Fruit fly (Drosophila melanogaster) whole organism, embryonic: Measurements from ENCODE around the gene CG8870.

ENCODE experiments used
- Antp ChIP-seq: fragments of 200-800 bp; sonication (Bioruptor generic); optimal IDR thresholded peaks from 3 replicates; lab custom pipeline; 2016; ENCODE audit warnings: missing biosample characterization, missing genetic modification characterization
- CG10147 ChIP-seq: fragments of 200-800 bp; sonication (Bioruptor generic); optimal IDR thresholded peaks from 2 replicates; lab custom pipeline; 2019; ENCODE audit warnings: missing biosample characterization, mild to moderate bottlenecking, missing genetic modification characterization, moderate library complexity
- CG10366 ChIP-seq: fragments of 200-800 bp; sonication (Bioruptor generic); IDR thresholded peaks from 2 replicates; pipeline ENCODE4 v1.3.6; 2022; ENCODE audit warnings: missing biosample characterization, missing genetic modification characterization
- CG11723 ChIP-seq: fragments of 200-800 bp; sonication (Bioruptor generic); optimal IDR thresholded peaks from 2 replicates; lab custom pipeline; 2017; ENCODE audit warnings: missing biosample characterization, mild to moderate bottlenecking, missing genetic modification characterization
- CG12104 ChIP-seq: fragments of 200-800 bp; sonication (Bioruptor generic); optimal IDR thresholded peaks from 3 replicates; lab custom pipeline; 2016; ENCODE audit warnings: missing biosample characterization, missing genetic modification characterization
- CG12155 ChIP-seq: fragments of 200-800 bp; sonication (Bioruptor generic); optimal IDR thresholded peaks from 3 replicates; lab custom pipeline; 2016; ENCODE audit warnings: missing biosample characterization, missing genetic modification characterization
- CG13287 ChIP-seq: fragments of 200-800 bp; sonication (Bioruptor generic); IDR thresholded peaks from 2 replicates; pipeline ENCODE4 v1.3.6; 2022; ENCODE audit warnings: missing biosample characterization, missing genetic modification characterization; ENCODE audit not compliant: partially characterized antibody
- CG13424 ChIP-seq: fragments of 200-800 bp; sonication (Bioruptor generic); optimal IDR thresholded peaks from 2 replicates; lab custom pipeline; 2019; ENCODE audit warnings: missing biosample characterization, mild to moderate bottlenecking, missing genetic modification characterization, moderate library complexity
- CG14014 ChIP-seq: fragments of 200-800 bp; sonication (Bioruptor generic); IDR thresholded peaks from 2 replicates; pipeline ENCODE4 v1.3.6; 2022; ENCODE audit warnings: missing biosample characterization, missing genetic modification characterization
- CG15696 ChIP-seq: fragments of 200-800 bp; sonication (Bioruptor generic); optimal IDR thresholded peaks from 2 replicates; lab custom pipeline; 2019; ENCODE audit warnings: missing biosample characterization, mild to moderate bottlenecking, missing genetic modification characterization, moderate library complexity
- CG17359 ChIP-seq: fragments of 200-800 bp; sonication (Bioruptor generic); optimal IDR thresholded peaks from 3 replicates; lab custom pipeline; 2018; ENCODE audit warnings: missing biosample characterization, mild to moderate bottlenecking, missing genetic modification characterization, moderate library complexity
- CG17612 ChIP-seq: fragments of 200-800 bp; sonication (Bioruptor generic); IDR thresholded peaks from 2 replicates; pipeline ENCODE4 v1.3.6; 2022; ENCODE audit warnings: missing biosample characterization, missing genetic modification characterization
- CG1792 ChIP-seq: fragments of 200-800 bp; sonication (Bioruptor generic); optimal IDR thresholded peaks from 2 replicates; lab custom pipeline; 2016; ENCODE audit warnings: missing biosample characterization, missing genetic modification characterization
- CG2116 ChIP-seq: fragments of 200-800 bp; sonication (Bioruptor generic); optimal IDR thresholded peaks from 3 replicates; lab custom pipeline; 2018; ENCODE audit warnings: missing biosample characterization, mild to moderate bottlenecking, missing genetic modification characterization
- CG2712 ChIP-seq: fragments of 200-800 bp; optimal IDR thresholded peaks from 3 replicates; lab custom pipeline; 2019; ENCODE audit warnings: missing biosample characterization, mild to moderate bottlenecking, missing genetic modification characterization, moderate library complexity
- CG31224 ChIP-seq: fragments of 200-800 bp; sonication (Bioruptor generic); IDR thresholded peaks from 2 replicates; pipeline ENCODE4 v1.3.6; 2022; ENCODE audit warnings: missing biosample characterization, missing genetic modification characterization
- CG4404 ChIP-seq: fragments of 200-800 bp; sonication (Bioruptor generic); IDR thresholded peaks from 2 replicates; pipeline ENCODE4 v1.3.6; 2022; ENCODE audit warnings: missing biosample characterization, missing genetic modification characterization
- CG4424 ChIP-seq: fragments of 200-800 bp; sonication (Bioruptor generic); optimal IDR thresholded peaks from 3 replicates; lab custom pipeline; 2016; ENCODE audit warnings: missing biosample characterization, missing genetic modification characterization
- CG5180 ChIP-seq: fragments of 200-800 bp; sonication (Bioruptor generic); optimal IDR thresholded peaks from 3 replicates; lab custom pipeline; 2017; ENCODE audit warnings: missing biosample characterization, missing genetic modification characterization, mild to moderate bottlenecking, moderate library complexity, missing genetic modification reagents
- CG6791 ChIP-seq: fragments of 200-800 bp; sonication (Bioruptor generic); IDR thresholded peaks from 3 replicates; pipeline ENCODE4 v1.3.6; 2022; ENCODE audit warnings: missing biosample characterization, missing genetic modification characterization; ENCODE audit not compliant: partially characterized antibody
- CG8359 ChIP-seq: fragments of 200-800 bp; sonication (Bioruptor generic); optimal IDR thresholded peaks from 2 replicates; lab custom pipeline; 2017; ENCODE audit warnings: missing biosample characterization, mild to moderate bottlenecking, missing genetic modification characterization, borderline replicate concordance
- CG9797 ChIP-seq: fragments of 200-800 bp; sonication (Bioruptor generic); optimal IDR thresholded peaks from 3 replicates; lab custom pipeline; 2018; ENCODE audit warnings: missing biosample characterization, mild to moderate bottlenecking, missing genetic modification characterization
- CG9876 ChIP-seq: fragments of 200-800 bp; sonication (Bioruptor generic); optimal IDR thresholded peaks from 2 replicates; lab custom pipeline; 2016; ENCODE audit warnings: missing biosample characterization, missing genetic modification characterization
- CG9932 ChIP-seq: fragments of 200-800 bp; sonication (Bioruptor generic); IDR thresholded peaks from 2 replicates; pipeline ENCODE4 v1.3.6; 2022; ENCODE audit warnings: missing biosample characterization, missing genetic modification characterization
- CHES-1-like ChIP-seq: fragments of 200-800 bp; sonication (Bioruptor generic); optimal IDR thresholded peaks from 2 replicates; lab custom pipeline; 2016; ENCODE audit warnings: missing biosample characterization, missing genetic modification characterization
- CTCF ChIP-seq: fragments of 200-800 bp; sonication (Bioruptor generic); optimal IDR thresholded peaks from 2 replicates; lab custom pipeline; 2017; ENCODE audit warnings: missing biosample characterization, mild to moderate bottlenecking, missing genetic modification characterization, moderate library complexity
- Dip3 ChIP-seq: fragments of 200-800 bp; sonication (Bioruptor generic); optimal IDR thresholded peaks from 3 replicates; lab custom pipeline; 2016; ENCODE audit warnings: missing biosample characterization, missing genetic modification characterization
- Hmr ChIP-seq: fragments of 200-800 bp; sonication (Bioruptor generic); optimal IDR thresholded peaks from 3 replicates; lab custom pipeline; 2017; ENCODE audit warnings: mild to moderate bottlenecking, missing biosample characterization, missing genetic modification reagents, missing genetic modification characterization
- NfI ChIP-seq: fragments of 200-800 bp; sonication (Bioruptor generic); optimal IDR thresholded peaks from 3 replicates; lab custom pipeline; 2018; ENCODE audit warnings: missing biosample characterization, mild to moderate bottlenecking, missing genetic modification characterization, moderate library complexity
- Optix ChIP-seq: fragments of 200-800 bp; sonication (Bioruptor generic); IDR thresholded peaks from 3 replicates; pipeline ENCODE4 v1.3.6; 2022; ENCODE audit warnings: missing biosample characterization, missing genetic modification characterization
- Side ChIP-seq: fragments of 200-800 bp; sonication (Bioruptor generic); optimal IDR thresholded peaks from 2 replicates; lab custom pipeline; 2016; ENCODE audit warnings: missing biosample characterization, missing genetic modification characterization
- Spps ChIP-seq: fragments of 200-800 bp; sonication (Bioruptor generic); optimal IDR thresholded peaks from 2 replicates; lab custom pipeline; 2018; ENCODE audit warnings: missing biosample characterization, mild to moderate bottlenecking, missing genetic modification characterization
- Taf1 ChIP-seq: fragments of 200-800 bp; sonication (Bioruptor generic); IDR thresholded peaks from 2 replicates; pipeline ENCODE4 v1.3.6; 2022; ENCODE audit warnings: missing biosample characterization, missing genetic modification characterization
- ci ChIP-seq: fragments of 200-800 bp; sonication (Bioruptor generic); IDR thresholded peaks from 3 replicates; pipeline ENCODE4 v1.3.6; 2022; ENCODE audit warnings: missing biosample characterization, missing genetic modification characterization
- corto ChIP-seq: fragments of 200-800 bp; sonication (Bioruptor generic); optimal IDR thresholded peaks from 2 replicates; lab custom pipeline; 2016; ENCODE audit warnings: missing biosample characterization, mild to moderate bottlenecking, missing genetic modification characterization, moderate library complexity
- crc ChIP-seq: fragments of 200-800 bp; sonication (Bioruptor generic); optimal IDR thresholded peaks from 2 replicates; lab custom pipeline; 2016; ENCODE audit warnings: missing biosample characterization, missing genetic modification characterization
- dm ChIP-seq: fragments of 200-800 bp; sonication (Bioruptor generic); optimal IDR thresholded peaks from 3 replicates; lab custom pipeline; 2016; ENCODE audit warnings: missing biosample characterization, missing genetic modification characterization
- dpn ChIP-seq, 2 experiments: fragments of 200-800 bp; sonication (Bioruptor generic); optimal IDR thresholded peaks; 3 replicates each; lab custom pipeline; 2016; ENCODE audit warnings: missing biosample characterization in 2 of 2, missing genetic modification characterization in 2 of 2
- dysf ChIP-seq: fragments of 200-800 bp; sonication (Bioruptor generic); IDR thresholded peaks from 3 replicates; pipeline ENCODE4 v1.3.6; 2022; ENCODE audit warnings: missing biosample characterization, missing genetic modification characterization
- esg ChIP-seq: fragments of 200-800 bp; sonication (Bioruptor generic); conservative IDR thresholded peaks from 2 replicates; pipeline ENCODE4 v1.3.6; 2022; ENCODE audit warnings: missing biosample characterization, missing genetic modification characterization
- fu2 ChIP-seq: fragments of 200-800 bp; sonication (Bioruptor generic); optimal IDR thresholded peaks from 2 replicates; lab custom pipeline; 2016; ENCODE audit warnings: missing biosample characterization, missing genetic modification characterization
- hb ChIP-seq: fragments of 200-800 bp; sonication (Bioruptor generic); IDR thresholded peaks from 3 replicates; pipeline ENCODE4 v1.3.6; 2022; ENCODE audit warnings: missing biosample characterization, missing genetic modification characterization; ENCODE audit not compliant: partially characterized antibody
- maf-S ChIP-seq: fragments of 200-800 bp; sonication (Bioruptor generic); optimal IDR thresholded peaks from 2 replicates; lab custom pipeline; 2016; ENCODE audit warnings: missing biosample characterization, missing genetic modification characterization
- mam ChIP-seq: fragments of 200-800 bp; sonication (Bioruptor generic); optimal IDR thresholded peaks from 3 replicates; lab custom pipeline; 2016; ENCODE audit warnings: missing biosample characterization, missing genetic modification characterization
- pfk ChIP-seq: fragments of 200-800 bp; sonication (Bioruptor generic); optimal IDR thresholded peaks from 2 replicates; lab custom pipeline; 2018; ENCODE audit warnings: missing biosample characterization, mild to moderate bottlenecking, missing genetic modification characterization, moderate library complexity
- row ChIP-seq: fragments of 200-800 bp; sonication (Bioruptor generic); IDR thresholded peaks from 3 replicates; pipeline ENCODE4 v1.3.6; 2022; ENCODE audit warnings: missing biosample characterization, missing genetic modification characterization
- sc ChIP-seq, 3 experiments: fragments of >200 bp in 2 of 3; fragments of 200-800 bp in 1 of 3; sonication (Bioruptor generic) in 1 of 3; optimal IDR thresholded peaks; 2 replicates in 2 of 3; 3 replicates in 1 of 3; lab custom pipeline; 2017; ENCODE audit warnings: mild to moderate bottlenecking in 1 of 3, missing biosample characterization in 1 of 3, missing genetic modification characterization in 1 of 3, missing genetic modification reagents in 1 of 3
- seq ChIP-seq: fragments of 200-800 bp; sonication (Bioruptor generic); IDR thresholded peaks from 2 replicates; pipeline ENCODE4 v1.3.6; 2022; ENCODE audit warnings: missing biosample characterization, missing genetic modification characterization
- tap ChIP-seq: fragments of 200-800 bp; optimal IDR thresholded peaks from 3 replicates; lab custom pipeline; 2019; ENCODE audit warnings: missing biosample characterization, mild to moderate bottlenecking, missing genetic modification characterization, moderate library complexity
- zen2 ChIP-seq: fragments of 200-800 bp; sonication (Bioruptor generic); IDR thresholded peaks from 3 replicates; pipeline ENCODE4 v1.3.6; 2022; ENCODE audit warnings: missing biosample characterization, missing genetic modification characterization; ENCODE audit not compliant: partially characterized antibody

Gene CG8870

DNA sequence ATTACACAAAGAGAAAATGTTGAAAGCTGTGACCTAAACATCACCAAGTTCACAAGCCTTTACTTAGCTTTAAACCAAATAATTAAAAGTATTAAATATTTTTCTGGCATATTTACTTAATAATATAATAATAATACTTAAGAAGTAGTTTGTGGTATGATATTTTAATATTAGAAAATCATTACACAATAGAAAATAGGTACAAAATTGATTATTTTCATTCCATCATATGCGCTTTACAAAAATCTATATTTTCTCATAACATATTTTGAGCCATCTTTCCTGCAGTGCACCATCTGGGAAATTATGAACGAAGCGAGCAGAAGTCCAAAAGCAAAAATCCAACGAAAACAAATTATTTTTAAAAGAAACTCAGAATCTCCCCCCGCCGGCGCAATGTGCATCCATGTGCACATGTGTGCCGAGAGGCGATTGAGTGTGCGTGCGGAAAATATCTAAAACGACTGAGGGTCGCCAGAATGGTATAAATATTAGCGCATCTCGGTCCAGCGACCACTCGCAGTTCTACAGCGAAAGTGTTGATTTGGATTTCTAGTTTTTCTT lies 45.9 kb downstream of the CG8870 start, which contains the start of gene Act87E (continued):
- TF ChIP-seq ci (no peak), CG13424 (tag; lab: Kevin White, UChicago) (peak; percentile 86), maf-S (no peak), crc (no peak), CG15696 (tag; lab: Kevin White, UChicago) (peak; percentile 79), mam (GFP tag; lab: Kevin White, UChicago) (no peak), corto (GFP tag; lab: Kevin White, UChicago) (no peak), CG10366 (0 out of 2 replicates have a peak, but pooled peaks have one; percentile 32), CG17612 (no peak), CHES-1-like (no peak), CG1792 (no peak), CG2712 (tag; lab: Kevin White, UChicago) (peak; percentile 87), row (GFP tag; lab: Robert Waterston, UW) (peak; percentile 71), CG2116 (GFP tag; lab: Kevin White, UChicago) (peak; percentile 7), Taf1 (GFP tag; lab: Robert Waterston, UW) (no peak), pfk (no peak), CG6791 (no peak), dpn (GFP tag; optimal IDR thresholded peaks at IDR 0.05; lab: Kevin White, UChicago) (peak in 1 of 2 experiments; percentile 41), CG12155 (peak; percentile 19), Spps (tag; lab: Kevin White, UChicago) (peak; percentile 41), CG5180 (GFP tag; lab: Kevin White, UChicago) (peak; percentile 43), dm (GFP tag; lab: Kevin White, UChicago) (no peak), hb (GFP tag; lab: Robert Waterston, UW) (no peak), CG14014 (GFP tag; lab: Robert Waterston, UW) (0 out of 2 replicates have a peak, but pooled peaks have one; percentile 19), CG17359 (tag; lab: Kevin White, UChicago) (peak; percentile 64), Hmr (GFP tag; lab: Kevin White, UChicago) (peak; percentile 18), Dip3 (GFP tag; lab: Kevin White, UChicago) (no peak), CG9876 (GFP tag; lab: Kevin White, UChicago) (no peak), CG12104 (GFP tag; lab: Kevin White, UChicago) (peak; percentile 66), zen2 (no peak), NfI (peak; percentile 23), sc (optimal IDR thresholded peaks at IDR 0.05; lab: Kevin White, UChicago) (no peak), sc (GFP tag; optimal IDR thresholded peaks at IDR 0.05; lab: Kevin White, UChicago) (peak; percentile 47), CG31224 (GFP tag; lab: Robert Waterston, UW) (0 out of 2 replicates have a peak, but pooled peaks have one; percentile 8), dysf (GFP tag; lab: Robert Waterston, UW) (peak; percentile 65; the same call in 2 of the 3 replicates), CG8359 (GFP tag; lab: Kevin White, UChicago) (peak; percentile 25), Antp (GFP tag; lab: Kevin White, UChicago) (no peak), Side (GFP tag; lab: Kevin White, UChicago) (no peak), CG4404 (GFP tag; lab: Robert Waterston, UW) (peak; percentile 59), CG11723 (GFP tag; lab: Kevin White, UChicago) (peak; percentile 45), CTCF (no peak), CG10147 (peak; percentile 2), CG9932 (GFP tag; lab: Robert Waterston, UW) (peak; percentile 33; the same call in 1 of the 2 replicates), Optix (GFP tag; lab: Robert Waterston, UW) (no peak), CG13287 (GFP tag; lab: Robert Waterston, UW) (no peak), fu2 (GFP tag; lab: Kevin White, UChicago) (no peak), CG9797 (GFP tag; lab: Kevin White, UChicago) (no peak), CG4424 (GFP tag; lab: Kevin White, UChicago) (peak; percentile 52), seq (no peak), tap (tag; lab: Kevin White, UChicago) (peak; percentile 57), esg (GFP tag; lab: Robert Waterston, UW) (peak; percentile 41; the same call in 1 of the 2 replicates)
